Fruit fly (Drosophila melanogaster): Measurements from ENCODE around the gene CG10375.

Gene CG10375

dm6 chr3R:23732990-23733512 is 34.5 kb upstream of the CG10375 start, which contains the start of the genes Hmgcr and Rpn9 (continued):
- TF ChIP-seq zen (tag; optimal IDR thresholded peaks at IDR 0.05) (peak; percentile 45), fd64A (GFP tag; optimal IDR thresholded peaks at IDR 0.05) (no peak), chif (GFP tag; optimal IDR thresholded peaks at IDR 0.05) (no peak), stc (GFP tag; IDR thresholded peaks at IDR 0.05) (no peak), Hr3 (GFP tag; optimal IDR thresholded peaks at IDR 0.05) (no peak), sr (GFP tag; IDR thresholded peaks at IDR 0.05) (no peak), shn (GFP tag; optimal IDR thresholded peaks at IDR 0.05) (peak; percentile 27), CG32767 (GFP tag; IDR thresholded peaks at IDR 0.05) (no peak), E2f2 (GFP tag; IDR thresholded peaks at IDR 0.05) (peak; percentile 25; the same call in 1 of the 2 replicates), ERR (GFP tag; optimal IDR thresholded peaks at IDR 0.05) (peak; percentile 11), ab (GFP tag; optimal IDR thresholded peaks at IDR 0.05) (no peak), sna (GFP tag; IDR thresholded peaks at IDR 0.05; ENCODE audit: partially characterized antibody) (no peak), CG11247 (GFP tag; IDR thresholded peaks at IDR 0.05) (no peak), Stat92E (GFP tag; optimal IDR thresholded peaks at IDR 0.05) (peak in 1 of 3 experiments; percentile 56), CG2202 (tag; optimal IDR thresholded peaks at IDR 0.05) (no peak), Dbx (GFP tag; IDR thresholded peaks at IDR 0.05) (no peak), Hr51 (GFP tag; optimal IDR thresholded peaks at IDR 0.05) (peak in 1 of 2 experiments; percentile 11), CG10274 (GFP tag; optimal IDR thresholded peaks at IDR 0.05) (no peak), row (GFP tag; IDR thresholded peaks at IDR 0.05) (0 out of 3 replicates have a peak, but pooled peaks have one; percentile 17), Neu2 (GFP tag; optimal IDR thresholded peaks at IDR 0.05; ENCODE audit: borderline replicate concordance) (no peak), z (GFP tag; IDR thresholded peaks at IDR 0.05) (no peak), CG8359 (GFP tag; optimal IDR thresholded peaks at IDR 0.05; ENCODE audit: borderline replicate concordance) (peak; percentile 9), TFAM (GFP tag; optimal IDR thresholded peaks at IDR 0.05) (no peak), CG31441 (GFP tag; IDR thresholded peaks at IDR 0.05) (peak; percentile 42), usp (GFP tag; optimal IDR thresholded peaks at IDR 0.05) (no peak), nerfin-2 (GFP tag; IDR thresholded peaks at IDR 0.05; ENCODE audit: partially characterized antibody) (no peak), CG16813 (GFP tag; IDR thresholded peaks at IDR 0.05; ENCODE audit: partially characterized antibody) (no peak), gem (tag; optimal IDR thresholded peaks at IDR 0.05) (peak; percentile 35), ro (GFP tag; IDR thresholded peaks at IDR 0.05) (no peak), Rx (GFP tag; IDR thresholded peaks at IDR 0.05) (no peak), ranshi (GFP tag; IDR thresholded peaks at IDR 0.05) (no peak), CG9876 (GFP tag; optimal IDR thresholded peaks at IDR 0.05) (no peak), CG15011 (GFP tag; optimal IDR thresholded peaks at IDR 0.05) (no peak), pum (GFP tag; optimal IDR thresholded peaks at IDR 0.05) (no peak), Sox102F (GFP tag; optimal IDR thresholded peaks at IDR 0.05) (no peak), Kr (GFP tag; optimal IDR thresholded peaks at IDR 0.05) (no peak), CG6654 (GFP tag; optimal IDR thresholded peaks at IDR 0.05) (no peak), jumu (GFP tag; optimal IDR thresholded peaks at IDR 0.05) (peak; percentile 8), CG4282 (GFP tag; optimal IDR thresholded peaks at IDR 0.05) (no peak), CG7786 (GFP tag; optimal IDR thresholded peaks at IDR 0.05) (no peak), knrl (GFP tag; IDR thresholded peaks at IDR 0.05; ENCODE audit: partially characterized antibody) (peak; percentile 9; the same call in 1 of the 3 replicates), CG16863 (GFP tag; optimal IDR thresholded peaks at IDR 0.05) (no peak), jing (GFP tag; optimal IDR thresholded peaks at IDR 0.05) (no peak), Lim3 (GFP tag; IDR thresholded peaks at IDR 0.05) (no peak), Fer1 (GFP tag; optimal IDR thresholded peaks at IDR 0.05) (peak; percentile 28), sob (GFP tag; IDR thresholded peaks at IDR 0.05) (no peak), E2f1 (GFP tag; IDR thresholded peaks at IDR 0.05) (no peak), slbo (GFP tag; IDR thresholded peaks at IDR 0.05) (no peak; the same call in 1 of the 2 replicates), ci (GFP tag; IDR thresholded peaks at IDR 0.05) (peak; percentile 65; the same call in 2 of the 3 replicates), dmrt99B (tag; optimal IDR thresholded peaks at IDR 0.05) (no peak), Deaf1 (tag; optimal IDR thresholded peaks at IDR 0.05) (no peak)

Data from whole organism, embryonic.